Worm (Caenorhabditis elegans): ENCODE results near the gene ZK856.7.

- no peak for TF ChIP-seq D2030.7 (GFP tag; IDR thresholded peaks at IDR 0.05)
- TF ChIP-seq snpc-4 (GFP tag; optimal IDR thresholded peaks at IDR 0.05), result no peak
- no peak for TF ChIP-seq snpc-4 (tag; optimal IDR thresholded peaks at IDR 0.05)
- no peak for TF ChIP-seq mxl-1 (tag; optimal IDR thresholded peaks at IDR 0.05)
- TF ChIP-seq nhr-80 (tag; optimal IDR thresholded peaks at IDR 0.05), result no peak
Observed at ce11 chrV:10212027-10212426, 10.1 kb downstream of the ZK856.7 start, which contains the start of gene zhit-3.
